Worm (Caenorhabditis elegans): ENCODE data around the gene pals-37.

pals-37 gene

ce11 chrV:12441420-12441819 is at the start of gene pals-37:
TSS of gene pals-37 (minus strand) at chrV:12441520.
- TF ChIP-seq tra-4 (tag; optimal IDR thresholded peaks at IDR 0.05) = no peak
- no peak for TF ChIP-seq ets-7 (tag; optimal IDR thresholded peaks at IDR 0.05)
- no peak for TF ChIP-seq F13C5.2 (tag; optimal IDR thresholded peaks at IDR 0.05)
- no peak for TF ChIP-seq flt-1 (GFP tag; IDR thresholded peaks at IDR 0.05)
- no peak for TF ChIP-seq B0310.2 (tag; optimal IDR thresholded peaks at IDR 0.05)
- TF ChIP-seq tbx-37 (GFP tag; conservative IDR thresholded peaks at IDR 0.05) = no peak
- TF ChIP-seq ama-1 (optimal IDR thresholded peaks at IDR 0.05) = no peak

ce11 chrV:12488002-12488401 is 46.7 kb upstream of the pals-37 start:
- TF ChIP-seq tbx-37 (GFP tag; conservative IDR thresholded peaks at IDR 0.05) (no peak), ceh-36 (tag; optimal IDR thresholded peaks at IDR 0.05) (no peak), aly-1 (tag; optimal IDR thresholded peaks at IDR 0.05) (no peak), B0310.2 (tag; optimal IDR thresholded peaks at IDR 0.05) (no peak), hmg-4 (GFP tag; optimal IDR thresholded peaks at IDR 0.05) (no peak), hnd-1 (tag; optimal IDR thresholded peaks at IDR 0.05) (no peak), flt-1 (GFP tag; IDR thresholded peaks at IDR 0.05) (no peak), hmbx-1 (tag; optimal IDR thresholded peaks at IDR 0.05) (no peak)

- TF ChIP-seq ceh-13 (GFP tag; optimal IDR thresholded peaks at IDR 0.05) (no peak), hmbx-1 (tag; optimal IDR thresholded peaks at IDR 0.05) (no peak), pes-1 (GFP tag; IDR thresholded peaks at IDR 0.05) (no peak), aly-1 (tag; optimal IDR thresholded peaks at IDR 0.05) (no peak), tbx-11 (GFP tag; IDR thresholded peaks at IDR 0.05) (no peak), hmg-4 (GFP tag; optimal IDR thresholded peaks at IDR 0.05) (no peak), hnd-1 (tag; optimal IDR thresholded peaks at IDR 0.05) (no peak)
These were observed 45.6 kb upstream of the pals-37 start, which contains the start of gene inx-11 for ce11 chrV:12486934-12487333. TSS of gene inx-11 (plus strand) at chrV:12487234.

ce11 chrV:12484585-12484984 is 43.3 kb upstream of the pals-37 start, which contains the start of gene srt-39:
TSS of gene srt-39 (plus strand) at chrV:12484885.
- no peak for TF ChIP-seq ceh-36 (tag; optimal IDR thresholded peaks at IDR 0.05)
- no peak for TF ChIP-seq tbx-37 (GFP tag; conservative IDR thresholded peaks at IDR 0.05)
- no peak for TF ChIP-seq tbx-11 (GFP tag; IDR thresholded peaks at IDR 0.05)
- no peak for TF ChIP-seq ama-1 (optimal IDR thresholded peaks at IDR 0.05)
- TF ChIP-seq sea-1 (GFP tag; conservative IDR thresholded peaks at IDR 0.05) = no peak
- no peak for TF ChIP-seq B0310.2 (tag; optimal IDR thresholded peaks at IDR 0.05)
- TF ChIP-seq hnd-1 (tag; optimal IDR thresholded peaks at IDR 0.05) = no peak
- TF ChIP-seq scrt-1 (GFP tag; IDR thresholded peaks at IDR 0.05) = no peak
- TF ChIP-seq tra-4 (tag; optimal IDR thresholded peaks at IDR 0.05) = no peak
- no peak for TF ChIP-seq flt-1 (GFP tag; IDR thresholded peaks at IDR 0.05)
- TF ChIP-seq ets-7 (tag; optimal IDR thresholded peaks at IDR 0.05) = no peak
- TF ChIP-seq ceh-13 (GFP tag; optimal IDR thresholded peaks at IDR 0.05) = no peak
- TF ChIP-seq pes-1 (GFP tag; IDR thresholded peaks at IDR 0.05) = no peak
- no peak for TF ChIP-seq aly-1 (tag; optimal IDR thresholded peaks at IDR 0.05)
- TF ChIP-seq hmg-4 (GFP tag; optimal IDR thresholded peaks at IDR 0.05) = no peak
- no peak for TF ChIP-seq F13C5.2 (tag; optimal IDR thresholded peaks at IDR 0.05)
- no peak for TF ChIP-seq hmbx-1 (tag; optimal IDR thresholded peaks at IDR 0.05)

ce11 chrV:12478990-12479389 is 37.7 kb upstream of the pals-37 start:
- TF ChIP-seq pes-1 (GFP tag; IDR thresholded peaks at IDR 0.05) = no peak
- no peak for TF ChIP-seq scrt-1 (GFP tag; IDR thresholded peaks at IDR 0.05)
- no peak for TF ChIP-seq ceh-36 (tag; optimal IDR thresholded peaks at IDR 0.05)
- no peak for TF ChIP-seq sea-1 (GFP tag; conservative IDR thresholded peaks at IDR 0.05)
- no peak for TF ChIP-seq ceh-13 (GFP tag; optimal IDR thresholded peaks at IDR 0.05)
- TF ChIP-seq ama-1 (optimal IDR thresholded peaks at IDR 0.05) = no peak
- TF ChIP-seq flt-1 (GFP tag; IDR thresholded peaks at IDR 0.05) = no peak
- no peak for TF ChIP-seq aly-1 (tag; optimal IDR thresholded peaks at IDR 0.05)
- no peak for TF ChIP-seq hnd-1 (tag; optimal IDR thresholded peaks at IDR 0.05)
- TF ChIP-seq tbx-37 (GFP tag; conservative IDR thresholded peaks at IDR 0.05) = no peak
- TF ChIP-seq tbx-11 (GFP tag; IDR thresholded peaks at IDR 0.05) = no peak
- TF ChIP-seq F13C5.2 (tag; optimal IDR thresholded peaks at IDR 0.05) = no peak
- TF ChIP-seq hmbx-1 (tag; optimal IDR thresholded peaks at IDR 0.05) = no peak
- no peak for TF ChIP-seq tra-4 (tag; optimal IDR thresholded peaks at IDR 0.05)
- no peak for TF ChIP-seq B0310.2 (tag; optimal IDR thresholded peaks at IDR 0.05)
- TF ChIP-seq hmg-4 (GFP tag; optimal IDR thresholded peaks at IDR 0.05) = no peak
- TF ChIP-seq ets-7 (tag; optimal IDR thresholded peaks at IDR 0.05) = no peak

- no peak for TF ChIP-seq hmbx-1 (tag; optimal IDR thresholded peaks at IDR 0.05)
- no peak for TF ChIP-seq ceh-13 (GFP tag; optimal IDR thresholded peaks at IDR 0.05)
- TF ChIP-seq hnd-1 (tag; optimal IDR thresholded peaks at IDR 0.05) = no peak
- TF ChIP-seq scrt-1 (GFP tag; IDR thresholded peaks at IDR 0.05) = no peak
- TF ChIP-seq ceh-36 (tag; optimal IDR thresholded peaks at IDR 0.05) = no peak
- TF ChIP-seq sea-1 (GFP tag; conservative IDR thresholded peaks at IDR 0.05) = no peak
- no peak for TF ChIP-seq pes-1 (GFP tag; IDR thresholded peaks at IDR 0.05)
- no peak for TF ChIP-seq ets-7 (tag; optimal IDR thresholded peaks at IDR 0.05)
These were observed 36.8 kb upstream of the pals-37 start, which contains the start of gene atn-1 for ce11 chrV:12478111-12478510. TSS of gene atn-1 (plus strand) at chrV:12478411.

- TF ChIP-seq tbx-11 (GFP tag; IDR thresholded peaks at IDR 0.05) (no peak), ama-1 (optimal IDR thresholded peaks at IDR 0.05) (no peak), F13C5.2 (tag; optimal IDR thresholded peaks at IDR 0.05) (no peak), tra-4 (tag; optimal IDR thresholded peaks at IDR 0.05) (no peak), flt-1 (GFP tag; IDR thresholded peaks at IDR 0.05) (no peak), sea-1 (GFP tag; conservative IDR thresholded peaks at IDR 0.05) (no peak), hnd-1 (tag; optimal IDR thresholded peaks at IDR 0.05) (no peak), aly-1 (tag; optimal IDR thresholded peaks at IDR 0.05) (no peak), pes-1 (GFP tag; IDR thresholded peaks at IDR 0.05) (no peak), ceh-36 (tag; optimal IDR thresholded peaks at IDR 0.05) (no peak), tbx-37 (GFP tag; conservative IDR thresholded peaks at IDR 0.05) (no peak), ets-7 (tag; optimal IDR thresholded peaks at IDR 0.05) (no peak), scrt-1 (GFP tag; IDR thresholded peaks at IDR 0.05) (no peak), hmbx-1 (tag; optimal IDR thresholded peaks at IDR 0.05) (no peak), B0310.2 (tag; optimal IDR thresholded peaks at IDR 0.05) (no peak), ceh-13 (GFP tag; optimal IDR thresholded peaks at IDR 0.05) (no peak), hmg-4 (GFP tag; optimal IDR thresholded peaks at IDR 0.05) (no peak)
These were observed 35.8 kb upstream of the pals-37 start for ce11 chrV:12477139-12477538.
